Fruit fly (Drosophila melanogaster) whole organism, embryonic: Measurements from ENCODE around the gene CG43245.

Experiments
- ATbp ChIP-seq: fragments of 200-800 bp; sonication (Bioruptor generic); optimal IDR thresholded peaks from 2 replicates; lab custom pipeline; 2017; ENCODE audit warnings: missing biosample characterization, mild to moderate bottlenecking, missing genetic modification characterization, missing genetic modification reagents
- CG10431 ChIP-seq: fragments of 200-800 bp; sonication (Bioruptor generic); optimal IDR thresholded peaks from 3 replicates; lab custom pipeline; 2018; ENCODE audit warnings: missing biosample characterization, mild to moderate bottlenecking, missing genetic modification characterization
- CG10565 ChIP-seq: fragments of 200-800 bp; sonication (Bioruptor generic); optimal IDR thresholded peaks from 3 replicates; lab custom pipeline; 2016; ENCODE audit warnings: missing biosample characterization, mild to moderate bottlenecking, missing genetic modification characterization
- CG11723 ChIP-seq: fragments of 200-800 bp; sonication (Bioruptor generic); optimal IDR thresholded peaks from 2 replicates; lab custom pipeline; 2017; ENCODE audit warnings: missing biosample characterization, mild to moderate bottlenecking, missing genetic modification characterization
- CG12391 ChIP-seq: fragments of 200-800 bp; sonication (Bioruptor generic); optimal IDR thresholded peaks from 3 replicates; lab custom pipeline; 2018; ENCODE audit warnings: missing biosample characterization, mild to moderate bottlenecking, missing genetic modification characterization, moderate library complexity
- CG13296 ChIP-seq: fragments of 200-800 bp; sonication (Bioruptor generic); optimal IDR thresholded peaks from 3 replicates; lab custom pipeline; 2018; ENCODE audit warnings: missing biosample characterization, mild to moderate bottlenecking, missing genetic modification characterization
- CG14965 ChIP-seq: fragments of 200-800 bp; sonication (Bioruptor generic); optimal IDR thresholded peaks from 2 replicates; lab custom pipeline; 2016; ENCODE audit warnings: missing biosample characterization, missing genetic modification characterization, borderline replicate concordance
- CG17568 ChIP-seq: fragments of 200-800 bp; sonication (Bioruptor generic); optimal IDR thresholded peaks from 2 replicates; lab custom pipeline; 2018; ENCODE audit warnings: missing biosample characterization, mild to moderate bottlenecking, missing genetic modification characterization, moderate library complexity
- CG2120 ChIP-seq: fragments of 200-800 bp; sonication (Bioruptor generic); optimal IDR thresholded peaks from 3 replicates; lab custom pipeline; 2016; ENCODE audit warnings: missing biosample characterization, missing genetic modification characterization
- CG2889 ChIP-seq: fragments of 200-800 bp; sonication (Bioruptor generic); IDR thresholded peaks from 3 replicates; pipeline ENCODE4 v1.3.6; 2022; ENCODE audit warnings: missing biosample characterization, missing genetic modification characterization
- CG31224 ChIP-seq: fragments of 200-800 bp; sonication (Bioruptor generic); IDR thresholded peaks from 2 replicates; pipeline ENCODE4 v1.3.6; 2022; ENCODE audit warnings: missing biosample characterization, missing genetic modification characterization
- CG33557 ChIP-seq: fragments of 200-800 bp; sonication (Bioruptor generic); optimal IDR thresholded peaks from 2 replicates; lab custom pipeline; 2019; ENCODE audit warnings: missing biosample characterization, mild to moderate bottlenecking, missing genetic modification characterization, moderate library complexity
- CG34376 ChIP-seq: fragments of 200-800 bp; sonication (Bioruptor generic); optimal IDR thresholded peaks from 2 replicates; lab custom pipeline; 2018; ENCODE audit warnings: missing biosample characterization, mild to moderate bottlenecking, missing genetic modification characterization
- CG3726 ChIP-seq: fragments of 200-800 bp; sonication (Bioruptor generic); IDR thresholded peaks from 3 replicates; pipeline ENCODE4, ENCODE4 v1.3.6; 2022; ENCODE audit warnings: missing biosample characterization, missing genetic modification characterization
- CG7745 ChIP-seq: fragments of 200-800 bp; sonication (Bioruptor generic); optimal IDR thresholded peaks from 2 replicates; lab custom pipeline; 2018; ENCODE audit warnings: missing biosample characterization, mild to moderate bottlenecking, missing genetic modification characterization, moderate library complexity
- CG8944 ChIP-seq: fragments of 200-800 bp; sonication (Bioruptor generic); optimal IDR thresholded peaks from 3 replicates; lab custom pipeline; 2016; ENCODE audit warnings: missing biosample characterization, missing genetic modification characterization
- D ChIP-seq, 2 experiments: fragments of 200-800 bp in 1 of 2; fragments of >200 bp in 1 of 2; sonication (Bioruptor generic) in 1 of 2; optimal IDR thresholded peaks; 2 replicates in 1 of 2; 3 replicates in 1 of 2; lab custom pipeline; 2017; ENCODE audit warnings: mild to moderate bottlenecking in 1 of 2, missing biosample characterization in 1 of 2, missing genetic modification characterization in 1 of 2, missing genetic modification reagents in 1 of 2
- Drgx ChIP-seq: fragments of 200-800 bp; sonication (Bioruptor generic); IDR thresholded peaks from 2 replicates; pipeline ENCODE4 v1.3.6; 2022; ENCODE audit warnings: missing biosample characterization, missing genetic modification characterization
- E2f1 ChIP-seq: fragments of 200-800 bp; sonication (Bioruptor generic); IDR thresholded peaks from 2 replicates; pipeline ENCODE4 v1.3.6; 2022; ENCODE audit warnings: missing biosample characterization, missing genetic modification characterization
- Fer1 ChIP-seq: fragments of 200-800 bp; sonication (Bioruptor generic); optimal IDR thresholded peaks from 2 replicates; lab custom pipeline; 2017; ENCODE audit warnings: missing biosample characterization, mild to moderate bottlenecking, missing genetic modification characterization
- HLH3B ChIP-seq: fragments of 200-800 bp; sonication (Bioruptor generic); IDR thresholded peaks from 2 replicates; pipeline ENCODE4 v1.3.6; 2022; ENCODE audit warnings: missing biosample characterization, missing genetic modification characterization
- HLHmδ ChIP-seq: fragments of 200-800 bp; sonication (Bioruptor generic); optimal IDR thresholded peaks from 2 replicates; lab custom pipeline; 2018; ENCODE audit warnings: missing biosample characterization, mild to moderate bottlenecking, missing genetic modification characterization, moderate library complexity
- Hr78 ChIP-seq, 2 experiments: fragments of 200-800 bp in 1 of 2; fragments of >200 bp in 1 of 2; sonication (Bioruptor generic) in 1 of 2; optimal IDR thresholded peaks; 2 replicates each; lab custom pipeline; 2017 to 2019; ENCODE audit warnings: missing biosample characterization in 2 of 2, missing genetic modification characterization in 2 of 2, mild to moderate bottlenecking in 1 of 2, moderate library complexity in 1 of 2
- Lhr ChIP-seq: fragments of 200-800 bp; sonication (Bioruptor generic); optimal IDR thresholded peaks from 3 replicates; lab custom pipeline; 2017; ENCODE audit warnings: mild to moderate bottlenecking, missing biosample characterization, missing genetic modification reagents, missing genetic modification characterization
- MTF-1 ChIP-seq: fragments of 200-800 bp; sonication (Bioruptor generic); optimal IDR thresholded peaks from 2 replicates; lab custom pipeline; 2018; ENCODE audit warnings: missing biosample characterization, mild to moderate bottlenecking, missing genetic modification characterization, borderline replicate concordance
- Oaz ChIP-seq: fragments of 200-800 bp; sonication (Bioruptor generic); IDR thresholded peaks from 2 replicates; pipeline ENCODE4 v1.3.6; 2022; ENCODE audit warnings: missing biosample characterization, missing genetic modification characterization
- Ptx1 ChIP-seq: fragments of 200-800 bp; sonication (Bioruptor generic); IDR thresholded peaks from 2 replicates; pipeline ENCODE4 v1.3.6; 2022; ENCODE audit warnings: missing biosample characterization, missing genetic modification characterization
- Sox100B ChIP-seq: fragments of 200-800 bp; sonication (Bioruptor generic); optimal IDR thresholded peaks from 3 replicates; lab custom pipeline; 2018; ENCODE audit warnings: missing biosample characterization, mild to moderate bottlenecking, missing genetic modification characterization
- YL-1 ChIP-seq: fragments of 200-800 bp; sonication (Bioruptor generic); optimal IDR thresholded peaks from 3 replicates; lab custom pipeline; 2017; ENCODE audit warnings: missing biosample characterization, mild to moderate bottlenecking, missing genetic modification characterization
- eyg ChIP-seq: fragments of 200-800 bp; sonication (Bioruptor generic); optimal IDR thresholded peaks from 3 replicates; lab custom pipeline; 2016; ENCODE audit warnings: missing biosample characterization, missing genetic modification characterization
- gce ChIP-seq: fragments of 200-800 bp; sonication (Bioruptor generic); IDR thresholded peaks from 3 replicates; pipeline ENCODE4 v1.3.6; 2022; ENCODE audit warnings: missing biosample characterization, missing genetic modification characterization
- gcm ChIP-seq: fragments of 200-800 bp; sonication (Bioruptor generic); optimal IDR thresholded peaks from 2 replicates; lab custom pipeline; 2019; ENCODE audit warnings: missing biosample characterization, mild to moderate bottlenecking, missing genetic modification characterization, moderate library complexity
- insv ChIP-seq, 2 experiments: fragments of 200-800 bp; sonication (Bioruptor generic); optimal IDR thresholded peaks; 3 replicates each; lab custom pipeline; 2016 to 2018; ENCODE audit warnings: missing biosample characterization in 2 of 2, missing genetic modification characterization in 2 of 2
- lab ChIP-seq: fragments of 200-800 bp; sonication (Bioruptor generic); optimal IDR thresholded peaks from 3 replicates; lab custom pipeline; 2017; ENCODE audit warnings: missing biosample characterization, missing genetic modification characterization, mild to moderate bottlenecking, moderate library complexity, missing genetic modification reagents
- lov ChIP-seq, 2 experiments: fragments of 200-800 bp in 1 of 2; fragments of >200 bp in 1 of 2; sonication (Bioruptor generic) in 1 of 2; IDR thresholded peaks in 1 of 2; optimal IDR thresholded peaks in 1 of 2; 2 replicates in 1 of 2; 3 replicates in 1 of 2; pipeline versions ENCODE4 v1.3.6 to Lab custom; 2017 to 2022; ENCODE audit warnings: missing biosample characterization in 1 of 2, missing genetic modification characterization in 1 of 2
- mam ChIP-seq: fragments of 200-800 bp; sonication (Bioruptor generic); optimal IDR thresholded peaks from 3 replicates; lab custom pipeline; 2016; ENCODE audit warnings: missing biosample characterization, missing genetic modification characterization
- mirr ChIP-seq: fragments of 200-800 bp; sonication (Bioruptor generic); optimal IDR thresholded peaks from 3 replicates; lab custom pipeline; 2018; ENCODE audit warnings: missing biosample characterization, mild to moderate bottlenecking, missing genetic modification characterization
- nerfin-1 ChIP-seq: fragments of 200-800 bp; sonication (Bioruptor generic); optimal IDR thresholded peaks from 3 replicates; lab custom pipeline; 2019; ENCODE audit warnings: missing biosample characterization, mild to moderate bottlenecking, missing genetic modification characterization, moderate library complexity
- pfk ChIP-seq: fragments of 200-800 bp; sonication (Bioruptor generic); optimal IDR thresholded peaks from 2 replicates; lab custom pipeline; 2018; ENCODE audit warnings: missing biosample characterization, mild to moderate bottlenecking, missing genetic modification characterization, moderate library complexity
- pros ChIP-seq: fragments of 200-800 bp; sonication (Bioruptor generic); optimal IDR thresholded peaks from 3 replicates; lab custom pipeline; 2019; ENCODE audit warnings: missing biosample characterization, mild to moderate bottlenecking, missing genetic modification characterization, moderate library complexity
- pzg ChIP-seq: fragments of 200-800 bp; sonication (Bioruptor generic); optimal IDR thresholded peaks from 3 replicates; lab custom pipeline; 2018; ENCODE audit warnings: missing biosample characterization, mild to moderate bottlenecking, missing genetic modification characterization, moderate library complexity
- scrt ChIP-seq: fragments of 200-800 bp; sonication (Bioruptor generic); optimal IDR thresholded peaks from 2 replicates; lab custom pipeline; 2018; ENCODE audit warnings: missing biosample characterization, mild to moderate bottlenecking, missing genetic modification characterization, moderate library complexity
- slbo ChIP-seq: fragments of 200-800 bp; sonication (Bioruptor generic); IDR thresholded peaks from 2 replicates; pipeline ENCODE4 v1.3.6; 2022; ENCODE audit warnings: missing biosample characterization, missing genetic modification characterization
- stwl ChIP-seq: fragments of 200-800 bp; sonication (Bioruptor generic); optimal IDR thresholded peaks from 3 replicates; lab custom pipeline; 2018; ENCODE audit warnings: missing biosample characterization, mild to moderate bottlenecking, missing genetic modification characterization, moderate library complexity
- tap ChIP-seq: fragments of 200-800 bp; optimal IDR thresholded peaks from 3 replicates; lab custom pipeline; 2019; ENCODE audit warnings: missing biosample characterization, mild to moderate bottlenecking, missing genetic modification characterization, moderate library complexity
- tna ChIP-seq: fragments of 200-800 bp; sonication (Bioruptor generic); IDR thresholded peaks from 2 replicates; pipeline ENCODE4 v1.3.6; 2022; ENCODE audit warnings: missing biosample characterization, missing genetic modification characterization; ENCODE audit not compliant: partially characterized antibody
- ttk ChIP-seq: fragments of 200-800 bp; sonication (Bioruptor generic); IDR thresholded peaks from 2 replicates; pipeline ENCODE4 v2.1.2; 2022; ENCODE audit warnings: missing biosample characterization, missing genetic modification characterization
- wek ChIP-seq: fragments of 200-800 bp; sonication (Bioruptor generic); optimal IDR thresholded peaks from 3 replicates; lab custom pipeline; 2018; ENCODE audit warnings: missing biosample characterization, mild to moderate bottlenecking, missing genetic modification characterization, moderate library complexity

CG43245 gene

DNA sequence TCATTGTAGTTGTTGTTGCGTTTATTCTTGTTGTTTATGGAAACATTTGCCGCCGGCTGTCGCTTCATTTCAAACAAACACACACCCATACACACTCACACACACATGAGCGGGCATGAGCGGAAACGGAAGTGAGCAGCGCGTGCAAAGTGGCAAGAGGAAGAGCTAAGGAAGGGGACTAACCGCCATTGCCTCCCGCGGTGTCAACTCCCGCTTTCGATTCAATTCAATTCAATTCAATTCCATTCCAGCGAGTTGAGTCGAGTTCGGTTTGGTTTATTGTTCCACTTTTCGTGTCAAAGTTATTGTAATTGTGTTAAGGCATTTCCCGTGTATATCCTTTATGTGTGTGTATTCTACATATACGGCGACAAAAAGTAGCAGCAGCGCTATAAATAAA lies 37.2 kb upstream of the CG43245 start:
- peak; percentile 18 for TF ChIP-seq stwl (tag; lab: Kevin White, UChicago)
- no peak for TF ChIP-seq CG8944 (GFP tag; lab: Kevin White, UChicago)
- no peak for TF ChIP-seq CG2120 (GFP tag; lab: Kevin White, UChicago)
- no peak for TF ChIP-seq eyg (GFP tag; lab: Kevin White, UChicago)
- TF ChIP-seq mirr (GFP tag; lab: Kevin White, UChicago): peak; percentile 56
- TF ChIP-seq pfk: peak; percentile 27
- no peak for TF ChIP-seq CG2889
- TF ChIP-seq CG17568 (GFP tag; lab: Kevin White, UChicago): peak; percentile 6
- TF ChIP-seq ATbp (GFP tag; lab: Kevin White, UChicago): peak; percentile 43
- peak; percentile 18; the same call in 1 of the 2 replicates for TF ChIP-seq Oaz
- TF ChIP-seq Fer1 (GFP tag; lab: Kevin White, UChicago): no peak
- TF ChIP-seq gce: peak; percentile 66; the same call in 1 of the 3 replicates
- peak; percentile 35 for TF ChIP-seq CG33557
- no peak for TF ChIP-seq E2f1 (GFP tag; lab: Robert Waterston, UW)
- TF ChIP-seq Sox100B (GFP tag; lab: Kevin White, UChicago): peak; percentile 15
- TF ChIP-seq CG7745 (tag; lab: Kevin White, UChicago): no peak
- 0 out of 2 replicates have a peak, but pooled peaks have one; percentile 12 for TF ChIP-seq Ptx1 (GFP tag; lab: Robert Waterston, UW)
- TF ChIP-seq D (optimal IDR thresholded peaks at IDR 0.05; lab: Kevin White, UChicago): no peak
- peak; percentile 8 for TF ChIP-seq D (GFP tag; optimal IDR thresholded peaks at IDR 0.05; lab: Kevin White, UChicago)
- peak; percentile 71 for TF ChIP-seq wek (GFP tag; lab: Kevin White, UChicago)
- TF ChIP-seq lab: peak; percentile 57
- TF ChIP-seq CG14965: no peak
- no peak for TF ChIP-seq tna (GFP tag; lab: Robert Waterston, UW)
- no peak for TF ChIP-seq YL-1 (GFP tag; lab: Kevin White, UChicago)
- no peak for TF ChIP-seq CG12391 (tag; lab: Kevin White, UChicago)
- peak; percentile 21 for TF ChIP-seq Lhr
- TF ChIP-seq ttk (GFP tag; lab: Robert Waterston, UW): no peak
- TF ChIP-seq mam (GFP tag; lab: Kevin White, UChicago): no peak
- peak; percentile 7 for TF ChIP-seq CG11723
- TF ChIP-seq pros: no peak
- TF ChIP-seq CG10431 (GFP tag; lab: Kevin White, UChicago): peak; percentile 32
- peak; percentile 87 for TF ChIP-seq HLHmδ (GFP tag; lab: Kevin White, UChicago)
- TF ChIP-seq insv (GFP tag; optimal IDR thresholded peaks at IDR 0.05; lab: Kevin White, UChicago): no peak
- no peak for TF ChIP-seq lov (optimal IDR thresholded peaks at IDR 0.05; lab: Kevin White, UChicago)
- TF ChIP-seq lov (GFP tag; IDR thresholded peaks at IDR 0.05; lab: Robert Waterston, UW): peak; percentile 77; the same call in 2 of the 3 replicates
- TF ChIP-seq CG13296: peak; percentile 54
- TF ChIP-seq tap (tag; lab: Kevin White, UChicago): peak; percentile 9
- TF ChIP-seq CG10565 (GFP tag; lab: Kevin White, UChicago): no peak
- TF ChIP-seq Hr78 (GFP tag; optimal IDR thresholded peaks at IDR 0.05; lab: Kevin White, UChicago): no peak
- TF ChIP-seq CG34376 (GFP tag; lab: Kevin White, UChicago): peak; percentile 11
- TF ChIP-seq scrt: no peak
- peak; percentile 25 for TF ChIP-seq gcm (GFP tag; lab: Kevin White, UChicago)
- TF ChIP-seq CG31224 (GFP tag; lab: Robert Waterston, UW): 0 out of 2 replicates have a peak, but pooled peaks have one; percentile 14
- no peak for TF ChIP-seq Drgx
- no peak for TF ChIP-seq pzg (GFP tag; lab: Kevin White, UChicago)
- TF ChIP-seq HLH3B (GFP tag; lab: Robert Waterston, UW): 0 out of 2 replicates have a peak, but pooled peaks have one; percentile 16
- no peak for TF ChIP-seq slbo (GFP tag; lab: Robert Waterston, UW)
- TF ChIP-seq CG3726 (GFP tag; lab: Robert Waterston, UW): no peak
- peak; percentile 23 for TF ChIP-seq nerfin-1
- TF ChIP-seq MTF-1 (GFP tag; lab: Kevin White, UChicago): peak; percentile 35
